Worm (Caenorhabditis elegans): Measurements from ENCODE around the gene F44E2.3.

The F44E2.3 gene

DNA sequence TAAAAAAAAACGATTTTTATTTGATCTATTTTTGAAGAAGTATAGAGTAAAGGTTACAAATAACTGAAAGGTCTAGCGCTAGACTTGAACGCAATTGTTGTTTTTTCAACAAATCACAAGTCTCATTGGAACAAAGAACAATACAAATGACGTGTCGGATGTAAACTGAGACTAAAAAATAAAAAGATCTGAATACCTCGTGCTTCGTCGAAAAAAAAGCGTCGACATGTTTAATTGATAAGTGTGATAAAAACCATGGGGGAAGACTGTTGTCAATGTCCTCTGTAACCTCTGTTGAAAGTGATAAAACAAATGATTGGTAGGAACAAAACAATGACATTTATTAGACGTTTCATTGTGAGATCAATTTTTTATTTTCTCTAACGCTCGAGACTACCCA is 46.4 kb downstream of the F44E2.3 start (continued):
- TF ChIP-seq ZK546.5 (tag; optimal IDR thresholded peaks at IDR 0.05) (no peak), nhr-77 (tag; optimal IDR thresholded peaks at IDR 0.05) (no peak), nhr-11 (tag; optimal IDR thresholded peaks at IDR 0.05) (no peak), aly-2 (tag; optimal IDR thresholded peaks at IDR 0.05) (no peak), peb-1 (tag; optimal IDR thresholded peaks at IDR 0.05) (no peak), ztf-11 (tag; optimal IDR thresholded peaks at IDR 0.05) (no peak), lsy-2 (tag; optimal IDR thresholded peaks at IDR 0.05) (peak in 1 of 2 experiments; percentile 4), mdl-1 (tag; optimal IDR thresholded peaks at IDR 0.05) (no peak), C34F6.9 (tag; optimal IDR thresholded peaks at IDR 0.05) (no peak), elt-3 (tag; optimal IDR thresholded peaks at IDR 0.05) (no peak), snpc-4 (tag; optimal IDR thresholded peaks at IDR 0.05) (no peak), ama-1 (optimal IDR thresholded peaks at IDR 0.05) (no peak), elt-1 (tag; optimal IDR thresholded peaks at IDR 0.05) (no peak), unc-39 (tag; optimal IDR thresholded peaks at IDR 0.05) (no peak), sma-3 (GFP tag; optimal IDR thresholded peaks at IDR 0.05) (no peak), mbf-1 (tag; optimal IDR thresholded peaks at IDR 0.05) (no peak), nhr-12 (tag; optimal IDR thresholded peaks at IDR 0.05) (no peak), lin-11 (tag; optimal IDR thresholded peaks at IDR 0.05) (no peak), sma-9 (GFP tag; optimal IDR thresholded peaks at IDR 0.05) (peak; percentile 67), sma-9 (tag; optimal IDR thresholded peaks at IDR 0.05) (no peak)

DNA sequence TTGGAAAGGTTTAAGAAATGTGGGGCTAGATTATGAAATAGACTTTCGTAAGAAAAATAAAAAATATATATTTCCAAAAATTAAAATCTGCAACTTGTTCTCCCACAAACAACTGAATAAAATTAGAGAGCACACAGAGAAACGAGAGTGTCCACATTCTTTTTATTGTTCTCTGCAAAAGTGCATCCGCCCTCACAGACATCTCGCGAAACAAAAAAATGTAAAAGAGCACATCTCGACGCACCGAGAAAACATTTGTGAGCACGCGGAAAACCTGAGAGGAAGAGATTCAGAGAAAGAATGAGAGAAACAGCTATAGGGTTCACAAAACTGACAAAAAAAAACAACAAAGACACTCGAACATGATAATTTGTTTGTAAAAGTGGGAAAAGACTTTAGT is 47.0 kb downstream of the F44E2.3 start:
- TF ChIP-seq nhr-77 (tag; optimal IDR thresholded peaks at IDR 0.05) (no peak), unc-39 (tag; optimal IDR thresholded peaks at IDR 0.05) (no peak), unc-55 (GFP tag; optimal IDR thresholded peaks at IDR 0.05) (peak; percentile 9), nhr-6 (tag; optimal IDR thresholded peaks at IDR 0.05) (no peak), R02D3.7 (tag; optimal IDR thresholded peaks at IDR 0.05) (no peak), nhr-11 (tag; optimal IDR thresholded peaks at IDR 0.05) (no peak), crh-2 (tag; optimal IDR thresholded peaks at IDR 0.05) (no peak), unc-62 (GFP tag; optimal IDR thresholded peaks at IDR 0.05) (no peak), lin-13 (GFP tag; optimal IDR thresholded peaks at IDR 0.05) (no peak), mdl-1 (tag; optimal IDR thresholded peaks at IDR 0.05) (peak in 1 of 2 experiments; percentile 15), snpc-4 (tag; optimal IDR thresholded peaks at IDR 0.05) (no peak), lin-39 (tag; optimal IDR thresholded peaks at IDR 0.05) (no peak), nhr-25 (tag; optimal IDR thresholded peaks at IDR 0.05) (no peak), mbf-1 (tag; optimal IDR thresholded peaks at IDR 0.05) (no peak), zag-1 (tag; optimal IDR thresholded peaks at IDR 0.05) (no peak), ama-1 (optimal IDR thresholded peaks at IDR 0.05) (no peak), mab-5 (tag; optimal IDR thresholded peaks at IDR 0.05) (no peak), ZK546.5 (tag; optimal IDR thresholded peaks at IDR 0.05) (no peak), ztf-11 (tag; optimal IDR thresholded peaks at IDR 0.05) (no peak), nhr-21 (tag; optimal IDR thresholded peaks at IDR 0.05) (no peak), sma-9 (GFP tag; optimal IDR thresholded peaks at IDR 0.05) (no peak), sma-9 (tag; optimal IDR thresholded peaks at IDR 0.05) (no peak), fos-1 (tag; optimal IDR thresholded peaks at IDR 0.05) (no peak), elt-1 (tag; optimal IDR thresholded peaks at IDR 0.05) (no peak), egl-27 (tag; optimal IDR thresholded peaks at IDR 0.05) (no peak), F13H6.1 (tag; optimal IDR thresholded peaks at IDR 0.05) (peak; percentile 38), nhr-12 (tag; optimal IDR thresholded peaks at IDR 0.05) (no peak), ztf-1 (GFP tag; conservative IDR thresholded peaks at IDR 0.05) (no peak), blmp-1 (tag; optimal IDR thresholded peaks at IDR 0.05; ENCODE audit: insufficient read depth) (no peak), ceh-16 (tag; optimal IDR thresholded peaks at IDR 0.05) (no peak), aly-2 (tag; optimal IDR thresholded peaks at IDR 0.05) (no peak), C34F6.9 (tag; optimal IDR thresholded peaks at IDR 0.05) (peak; percentile 22), ztf-4 (tag; optimal IDR thresholded peaks at IDR 0.05) (no peak), peb-1 (tag; optimal IDR thresholded peaks at IDR 0.05) (no peak), skn-1 (tag; optimal IDR thresholded peaks at IDR 0.05) (no peak), nhr-129 (tag; optimal IDR thresholded peaks at IDR 0.05) (peak; percentile 36), nhr-23 (tag; optimal IDR thresholded peaks at IDR 0.05) (no peak), lsy-2 (tag; optimal IDR thresholded peaks at IDR 0.05) (peak in 1 of 2 experiments; percentile 31), lin-11 (tag; optimal IDR thresholded peaks at IDR 0.05) (no peak)

DNA sequence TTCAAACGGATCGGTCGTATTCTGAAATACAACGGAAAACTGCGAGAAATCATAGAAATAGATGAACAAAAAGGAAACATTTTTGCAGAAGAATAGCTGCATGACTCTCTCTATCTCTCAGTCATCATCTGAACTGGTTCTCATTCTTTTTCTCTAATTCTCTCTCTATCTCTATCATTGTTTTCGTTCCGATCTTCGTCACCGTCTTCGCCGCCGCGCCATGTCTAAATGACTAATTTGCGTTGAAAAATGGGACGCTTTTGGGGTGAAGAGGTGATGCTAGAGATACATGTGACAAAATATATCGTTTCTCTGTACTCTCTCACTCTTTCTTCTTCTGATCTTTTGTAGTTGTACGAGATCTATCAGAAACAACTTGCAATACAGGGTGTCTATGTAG is 48.6 kb downstream of the F44E2.3 start:
- no peak for TF ChIP-seq unc-62 (GFP tag; optimal IDR thresholded peaks at IDR 0.05)
- TF ChIP-seq lsy-2 (tag; optimal IDR thresholded peaks at IDR 0.05) = peak in 1 of 2 experiments; percentile 62
- TF ChIP-seq dmd-4 (tag; optimal IDR thresholded peaks at IDR 0.05) = no peak
- TF ChIP-seq ztf-1 (GFP tag; conservative IDR thresholded peaks at IDR 0.05) = no peak
- TF ChIP-seq egl-27 (tag; optimal IDR thresholded peaks at IDR 0.05) = peak; percentile 56
- TF ChIP-seq ZK546.5 (tag; optimal IDR thresholded peaks at IDR 0.05) = no peak
- TF ChIP-seq nhr-11 (tag; optimal IDR thresholded peaks at IDR 0.05) = no peak
- TF ChIP-seq alr-1 (tag; optimal IDR thresholded peaks at IDR 0.05) = no peak
- TF ChIP-seq peb-1 (tag; optimal IDR thresholded peaks at IDR 0.05) = no peak
- peak; percentile 37 for TF ChIP-seq gmeb-1 (tag; optimal IDR thresholded peaks at IDR 0.05)
- TF ChIP-seq elt-3 (tag; optimal IDR thresholded peaks at IDR 0.05) = no peak
- no peak for TF ChIP-seq mab-5 (tag; optimal IDR thresholded peaks at IDR 0.05)
- TF ChIP-seq nhr-12 (tag; optimal IDR thresholded peaks at IDR 0.05) = no peak
- peak; percentile 73 for TF ChIP-seq sma-9 (GFP tag; optimal IDR thresholded peaks at IDR 0.05)
- TF ChIP-seq sma-9 (tag; optimal IDR thresholded peaks at IDR 0.05) = no peak
- TF ChIP-seq lin-39 (tag; optimal IDR thresholded peaks at IDR 0.05) = no peak
- peak; percentile 39 for TF ChIP-seq unc-55 (GFP tag; optimal IDR thresholded peaks at IDR 0.05)
- peak; percentile 92 for TF ChIP-seq nhr-21 (tag; optimal IDR thresholded peaks at IDR 0.05)
- no peak for TF ChIP-seq nhr-237 (tag; optimal IDR thresholded peaks at IDR 0.05)
- peak; percentile 95 for TF ChIP-seq nhr-25 (tag; optimal IDR thresholded peaks at IDR 0.05)
- peak; percentile 40 for TF ChIP-seq lin-13 (GFP tag; optimal IDR thresholded peaks at IDR 0.05)
- TF ChIP-seq R02D3.7 (tag; optimal IDR thresholded peaks at IDR 0.05) = no peak
- TF ChIP-seq mdl-1 (tag; optimal IDR thresholded peaks at IDR 0.05) = peak; percentile 43 to 81
- TF ChIP-seq crh-2 (tag; optimal IDR thresholded peaks at IDR 0.05) = peak; percentile 73
- no peak for TF ChIP-seq skn-1 (tag; optimal IDR thresholded peaks at IDR 0.05)
- TF ChIP-seq Y55F3AM.14 (GFP tag; optimal IDR thresholded peaks at IDR 0.05) = no peak
- no peak for TF ChIP-seq unc-39 (tag; optimal IDR thresholded peaks at IDR 0.05)
- TF ChIP-seq sem-4 (tag; optimal IDR thresholded peaks at IDR 0.05) = peak; percentile 47
- TF ChIP-seq F13H6.1 (tag; optimal IDR thresholded peaks at IDR 0.05) = peak; percentile 29

Data from whole organism, L2 larva.